Worm (Caenorhabditis elegans): ENCODE data around the gene F09E5.3.

- no peak for TF ChIP-seq snpc-4 (GFP tag; optimal IDR thresholded peaks at IDR 0.05)
- TF ChIP-seq snpc-4 (tag; optimal IDR thresholded peaks at IDR 0.05), result peak in 1 of 4 experiments; percentile 14
- TF ChIP-seq him-1 (tag; optimal IDR thresholded peaks at IDR 0.05), result peak; percentile 15
- no peak for TF ChIP-seq madf-10 (tag; optimal IDR thresholded peaks at IDR 0.05)
- no peak for TF ChIP-seq snpc-1.1 (tag; optimal IDR thresholded peaks at IDR 0.05; ENCODE audit: insufficient read depth)
- no peak for TF ChIP-seq aptf-3 (GFP tag; IDR thresholded peaks at IDR 0.05)
- no peak for TF ChIP-seq unc-62 (GFP tag; optimal IDR thresholded peaks at IDR 0.05)
- TF ChIP-seq dpl-1 (GFP tag; optimal IDR thresholded peaks at IDR 0.05), result no peak
- no peak for TF ChIP-seq K12H6.12 (tag; optimal IDR thresholded peaks at IDR 0.05)
- no peak for TF ChIP-seq zim-3 (tag; optimal IDR thresholded peaks at IDR 0.05)
- TF ChIP-seq zfh-2 (GFP tag; conservative IDR thresholded peaks at IDR 0.05), result no peak
- no peak for TF ChIP-seq ceh-91 (GFP tag; IDR thresholded peaks at IDR 0.05)
Measured at ce11 chrII:5423832-5424231, 50.0 kb downstream of the F09E5.3 start, which contains the start of gene F07F6.7.

All from whole organism, young adult.